Worm (Caenorhabditis elegans) whole organism, late embryonic: Measurements from ENCODE around the gene icd-1.

Experiments
- dmd-4 ChIP-seq: sonication (generic microtip); optimal IDR thresholded peaks from 2 replicates; lab custom pipeline; 2016; ENCODE audit warnings: borderline replicate concordance, missing genetic modification characterization, missing compliant biosample characterization
- nhr-11 ChIP-seq: fragments of 150-350 bp; optimal IDR thresholded peaks from 2 replicates; lab custom pipeline; 2014; ENCODE audit warnings: missing biosample characterization, missing genetic modification characterization
- rnt-1 ChIP-seq: sonication (generic microtip); optimal IDR thresholded peaks from 2 replicates; lab custom pipeline; 2016; ENCODE audit warnings: missing genetic modification characterization, missing compliant biosample characterization
- syd-9 ChIP-seq: sonication (generic microtip); optimal IDR thresholded peaks from 2 replicates; lab custom pipeline; 2016; ENCODE audit warnings: mild to moderate bottlenecking, missing genetic modification characterization, moderate library complexity, missing compliant biosample characterization

DNA sequence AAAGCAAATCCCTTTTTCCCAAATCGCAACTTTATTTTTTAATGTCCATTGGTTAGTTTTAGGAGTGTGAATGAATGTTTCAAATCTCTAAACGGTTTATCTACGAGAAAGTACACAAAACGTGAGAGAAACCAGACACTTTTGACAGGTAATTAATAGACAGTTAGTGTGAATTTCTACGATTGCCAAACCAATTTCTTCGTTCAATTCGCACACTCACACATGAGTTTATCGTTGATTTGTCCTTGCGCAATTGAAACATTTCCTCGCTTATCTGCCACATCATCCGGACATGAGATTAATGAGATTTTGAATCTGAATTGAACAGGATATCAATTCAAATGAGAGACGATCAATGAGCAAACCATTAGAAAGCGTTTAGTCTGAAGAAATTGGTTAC is 21.8 kb upstream of the icd-1 start:
- TF ChIP-seq rnt-1 (no peak), dmd-4 (tag; lab: Kevin White, UChicago) (no peak), nhr-11 (tag; lab: Kevin White, UChicago) (no peak), syd-9 (no peak)
